Fruit fly (Drosophila melanogaster) whole organism, embryonic: ENCODE measurements around the gene Fnta.

Experiments used
- Adf1 ChIP-seq: fragments of 200-800 bp; sonication (Bioruptor generic); IDR thresholded peaks from 2 replicates; pipeline ENCODE4 v1.3.6; 2022; ENCODE audit warnings: missing biosample characterization, missing genetic modification characterization
- CG10267 ChIP-seq: fragments of 200-800 bp; sonication (Bioruptor generic); optimal IDR thresholded peaks from 2 replicates; lab custom pipeline; 2018; ENCODE audit warnings: missing biosample characterization, mild to moderate bottlenecking, missing genetic modification characterization, moderate library complexity
- CG12071 ChIP-seq: fragments of 200-800 bp; sonication (Bioruptor generic); optimal IDR thresholded peaks from 3 replicates; lab custom pipeline; 2018; ENCODE audit warnings: missing biosample characterization, mild to moderate bottlenecking, missing genetic modification characterization
- CG12104 ChIP-seq: fragments of 200-800 bp; sonication (Bioruptor generic); optimal IDR thresholded peaks from 3 replicates; lab custom pipeline; 2016; ENCODE audit warnings: missing biosample characterization, missing genetic modification characterization
- CG12236 ChIP-seq: fragments of 200-800 bp; sonication (Bioruptor generic); optimal IDR thresholded peaks from 2 replicates; lab custom pipeline; 2016; ENCODE audit warnings: missing biosample characterization, missing genetic modification characterization
- CG12299 ChIP-seq: fragments of 200-800 bp; sonication (Bioruptor generic); optimal IDR thresholded peaks from 2 replicates; lab custom pipeline; 2018; ENCODE audit warnings: missing biosample characterization, mild to moderate bottlenecking, missing genetic modification characterization
- CG12391 ChIP-seq: fragments of 200-800 bp; sonication (Bioruptor generic); optimal IDR thresholded peaks from 3 replicates; lab custom pipeline; 2018; ENCODE audit warnings: missing biosample characterization, mild to moderate bottlenecking, missing genetic modification characterization, moderate library complexity
- CG14014 ChIP-seq: fragments of 200-800 bp; sonication (Bioruptor generic); IDR thresholded peaks from 2 replicates; pipeline ENCODE4 v1.3.6; 2022; ENCODE audit warnings: missing biosample characterization, missing genetic modification characterization
- CG15011 ChIP-seq: fragments of 200-800 bp; sonication (Bioruptor generic); optimal IDR thresholded peaks from 3 replicates; lab custom pipeline; 2018; ENCODE audit warnings: missing biosample characterization, mild to moderate bottlenecking, missing genetic modification characterization
- CG15269 ChIP-seq: fragments of 200-800 bp; sonication (Bioruptor generic); optimal IDR thresholded peaks from 2 replicates; lab custom pipeline; 2018; ENCODE audit warnings: missing biosample characterization, mild to moderate bottlenecking, missing genetic modification characterization, moderate library complexity
- CG16813 ChIP-seq: fragments of 200-800 bp; sonication (Bioruptor generic); IDR thresholded peaks from 3 replicates; pipeline ENCODE4 v1.3.6; 2022; ENCODE audit warnings: missing biosample characterization, missing genetic modification characterization; ENCODE audit not compliant: partially characterized antibody
- CG17612 ChIP-seq: fragments of 200-800 bp; sonication (Bioruptor generic); IDR thresholded peaks from 2 replicates; pipeline ENCODE4 v1.3.6; 2022; ENCODE audit warnings: missing biosample characterization, missing genetic modification characterization
- CG18262 ChIP-seq: fragments of 200-800 bp; optimal IDR thresholded peaks from 3 replicates; lab custom pipeline; 2019; ENCODE audit warnings: missing biosample characterization, mild to moderate bottlenecking, missing genetic modification characterization, moderate library complexity
- CG31224 ChIP-seq: fragments of 200-800 bp; sonication (Bioruptor generic); IDR thresholded peaks from 2 replicates; pipeline ENCODE4 v1.3.6; 2022; ENCODE audit warnings: missing biosample characterization, missing genetic modification characterization
- CG33213 ChIP-seq: fragments of 200-800 bp; sonication (Bioruptor generic); optimal IDR thresholded peaks from 3 replicates; lab custom pipeline; 2016; ENCODE audit warnings: missing biosample characterization, missing genetic modification characterization
- CG4282 ChIP-seq: fragments of 200-800 bp; sonication (Bioruptor generic); optimal IDR thresholded peaks from 2 replicates; lab custom pipeline; 2016; ENCODE audit warnings: missing biosample characterization, missing genetic modification characterization
- CG4328 ChIP-seq: fragments of 200-800 bp; sonication (Bioruptor generic); optimal IDR thresholded peaks from 3 replicates; lab custom pipeline; 2017; ENCODE audit warnings: missing biosample characterization, missing genetic modification reagents, missing genetic modification characterization
- CG5953 ChIP-seq: fragments of 200-800 bp; sonication (Bioruptor generic); IDR thresholded peaks from 2 replicates; pipeline ENCODE4 v1.3.6; 2022; ENCODE audit warnings: missing biosample characterization, missing genetic modification characterization
- CG6689 ChIP-seq: fragments of 200-800 bp; sonication (Bioruptor generic); IDR thresholded peaks from 2 replicates; pipeline ENCODE4 v1.3.6; 2022; ENCODE audit warnings: missing biosample characterization, missing genetic modification characterization
- CG7928 ChIP-seq: fragments of 200-800 bp; sonication (Bioruptor generic); optimal IDR thresholded peaks from 2 replicates; lab custom pipeline; 2017; ENCODE audit warnings: missing biosample characterization, mild to moderate bottlenecking, missing genetic modification characterization
- CG8281 ChIP-seq: fragments of 200-800 bp; sonication (Bioruptor generic); optimal IDR thresholded peaks from 2 replicates; lab custom pipeline; 2018; ENCODE audit warnings: missing biosample characterization, mild to moderate bottlenecking, missing genetic modification characterization, moderate library complexity
- CG8388 ChIP-seq: fragments of 200-800 bp; sonication (Bioruptor generic); optimal IDR thresholded peaks from 2 replicates; lab custom pipeline; 2019; ENCODE audit warnings: missing biosample characterization, mild to moderate bottlenecking, missing genetic modification characterization, moderate library complexity
- CG8765 ChIP-seq: fragments of 200-800 bp; sonication (Bioruptor generic); IDR thresholded peaks from 2 replicates; pipeline ENCODE4 v1.3.6; 2022; ENCODE audit warnings: missing biosample characterization, missing genetic modification characterization
- Camta ChIP-seq: fragments of 200-800 bp; sonication (Bioruptor generic); optimal IDR thresholded peaks from 2 replicates; lab custom pipeline; 2016; ENCODE audit warnings: missing biosample characterization, missing genetic modification characterization
- GATAe ChIP-seq: fragments of 200-800 bp; sonication (Bioruptor generic); conservative IDR thresholded peaks from 2 replicates; pipeline ENCODE4 v1.3.6; 2022; ENCODE audit warnings: missing biosample characterization, missing genetic modification characterization
- HLH3B ChIP-seq: fragments of 200-800 bp; sonication (Bioruptor generic); IDR thresholded peaks from 2 replicates; pipeline ENCODE4 v1.3.6; 2022; ENCODE audit warnings: missing biosample characterization, missing genetic modification characterization
- Jarid2 ChIP-seq: fragments of 200-800 bp; sonication (Bioruptor generic); optimal IDR thresholded peaks from 3 replicates; lab custom pipeline; 2017; ENCODE audit warnings: mild to moderate bottlenecking, missing biosample characterization, missing genetic modification reagents, missing genetic modification characterization
- Lim3 ChIP-seq: fragments of 200-800 bp; sonication (Bioruptor generic); IDR thresholded peaks from 2 replicates; pipeline ENCODE4 v1.3.6; 2022; ENCODE audit warnings: missing biosample characterization, missing genetic modification characterization
- MBD-R2 ChIP-seq: fragments of 200-800 bp; sonication (Bioruptor generic); IDR thresholded peaks from 2 replicates; pipeline ENCODE4 v1.3.6; 2022; ENCODE audit warnings: missing biosample characterization, missing genetic modification characterization
- Oaz ChIP-seq: fragments of 200-800 bp; sonication (Bioruptor generic); IDR thresholded peaks from 2 replicates; pipeline ENCODE4 v1.3.6; 2022; ENCODE audit warnings: missing biosample characterization, missing genetic modification characterization
- Rfx ChIP-seq: fragments of 200-800 bp; sonication (Bioruptor generic); IDR thresholded peaks from 2 replicates; pipeline ENCODE4 v1.3.6; 2022; ENCODE audit warnings: missing biosample characterization, missing genetic modification characterization
- Side ChIP-seq: fragments of 200-800 bp; sonication (Bioruptor generic); optimal IDR thresholded peaks from 2 replicates; lab custom pipeline; 2016; ENCODE audit warnings: missing biosample characterization, missing genetic modification characterization
- Six4 ChIP-seq: fragments of 200-800 bp; sonication (Bioruptor generic); optimal IDR thresholded peaks from 2 replicates; lab custom pipeline; 2016; ENCODE audit warnings: missing biosample characterization, missing genetic modification characterization
- Ssrp ChIP-seq: fragments of 200-800 bp; sonication (Bioruptor generic); optimal IDR thresholded peaks from 2 replicates; lab custom pipeline; 2018; ENCODE audit warnings: missing biosample characterization, mild to moderate bottlenecking, missing genetic modification characterization, moderate library complexity
- Tbp ChIP-seq: fragments of >200 bp; optimal IDR thresholded peaks from 2 replicates; lab custom pipeline; 2018; ENCODE audit warnings: missing biosample characterization, missing genetic modification characterization
- YL-1 ChIP-seq: fragments of 200-800 bp; sonication (Bioruptor generic); optimal IDR thresholded peaks from 3 replicates; lab custom pipeline; 2017; ENCODE audit warnings: missing biosample characterization, mild to moderate bottlenecking, missing genetic modification characterization
- btn ChIP-seq: fragments of 200-800 bp; sonication (Bioruptor generic); optimal IDR thresholded peaks from 2 replicates; lab custom pipeline; 2016; ENCODE audit warnings: missing biosample characterization, missing genetic modification characterization
- cas ChIP-seq: fragments of 200-800 bp; sonication (Bioruptor generic); IDR thresholded peaks from 2 replicates; pipeline ENCODE4 v1.3.6; 2022; ENCODE audit warnings: missing biosample characterization, missing genetic modification characterization
- caup ChIP-seq: fragments of 200-800 bp; sonication (Bioruptor generic); optimal IDR thresholded peaks from 3 replicates; lab custom pipeline; 2017; ENCODE audit warnings: missing biosample characterization, mild to moderate bottlenecking, missing genetic modification characterization, moderate library complexity; ENCODE audit not compliant: severe bottlenecking
- cwo ChIP-seq: fragments of 200-800 bp; sonication (Bioruptor generic); optimal IDR thresholded peaks from 3 replicates; lab custom pipeline; 2017; ENCODE audit warnings: missing biosample characterization, missing genetic modification characterization, mild to moderate bottlenecking, moderate library complexity, missing genetic modification reagents
- danr ChIP-seq: fragments of 200-800 bp; sonication (Bioruptor generic); IDR thresholded peaks from 2 replicates; pipeline ENCODE4 v1.3.6; 2022; ENCODE audit warnings: missing biosample characterization, missing genetic modification characterization
- fru ChIP-seq: fragments of >200 bp; optimal IDR thresholded peaks from 2 replicates; lab custom pipeline; 2017
- fu2 ChIP-seq: fragments of 200-800 bp; sonication (Bioruptor generic); optimal IDR thresholded peaks from 2 replicates; lab custom pipeline; 2016; ENCODE audit warnings: missing biosample characterization, missing genetic modification characterization
- gcm2 ChIP-seq: fragments of 200-800 bp; sonication (Bioruptor generic); optimal IDR thresholded peaks from 2 replicates; lab custom pipeline; 2016; ENCODE audit warnings: missing biosample characterization, missing genetic modification characterization
- gem ChIP-seq: fragments of 200-800 bp; sonication (Bioruptor generic); optimal IDR thresholded peaks from 2 replicates; lab custom pipeline; 2019; ENCODE audit warnings: missing biosample characterization, mild to moderate bottlenecking, missing genetic modification characterization, moderate library complexity
- grn ChIP-seq: fragments of 200-800 bp; sonication (Bioruptor generic); optimal IDR thresholded peaks from 3 replicates; lab custom pipeline; 2017; ENCODE audit warnings: missing biosample characterization, missing genetic modification characterization
- kay ChIP-seq: fragments of 200-800 bp; sonication (Bioruptor generic); optimal IDR thresholded peaks from 2 replicates; lab custom pipeline; 2016; ENCODE audit warnings: missing biosample characterization, missing genetic modification characterization
- pho ChIP-seq: fragments of 200-800 bp; sonication (Bioruptor generic); optimal IDR thresholded peaks from 2 replicates; lab custom pipeline; 2016; ENCODE audit warnings: missing biosample characterization, missing genetic modification characterization
- shn ChIP-seq: fragments of 200-800 bp; sonication (Bioruptor generic); optimal IDR thresholded peaks from 3 replicates; lab custom pipeline; 2016; ENCODE audit warnings: missing biosample characterization, missing genetic modification characterization
- vfl ChIP-seq: fragments of 200-800 bp; sonication (Bioruptor generic); optimal IDR thresholded peaks from 2 replicates; lab custom pipeline; 2016; ENCODE audit warnings: missing biosample characterization, missing genetic modification characterization
- wor ChIP-seq: fragments of 200-800 bp; sonication (Bioruptor generic); IDR thresholded peaks from 2 replicates; pipeline ENCODE4 v1.3.6; 2022; ENCODE audit warnings: missing biosample characterization, missing genetic modification characterization
- zf30C ChIP-seq: fragments of 200-800 bp; sonication (Bioruptor generic); optimal IDR thresholded peaks from 3 replicates; lab custom pipeline; 2018; ENCODE audit warnings: missing biosample characterization, mild to moderate bottlenecking, missing genetic modification characterization

Fnta gene

DNA sequence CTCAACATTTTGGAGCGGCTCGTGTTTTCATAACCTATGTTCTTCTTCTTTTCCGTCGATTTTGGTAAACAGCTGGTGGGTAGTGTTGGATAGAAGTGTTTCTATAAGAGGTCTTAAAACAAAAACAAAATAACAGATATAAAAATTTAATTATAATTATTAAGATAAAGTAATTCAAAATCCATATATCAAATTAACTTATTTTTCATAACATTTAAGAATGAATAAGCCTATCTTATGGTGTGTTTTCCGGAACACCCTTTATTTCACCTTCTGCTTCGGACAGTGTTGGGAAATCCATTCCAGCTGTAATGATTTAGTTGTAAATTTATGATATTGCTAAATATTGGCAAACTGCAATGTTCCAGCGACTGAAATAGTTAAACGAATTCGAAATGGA, 19.9 kb upstream of the Fnta start, which contains the start of the genes mRpS2 and Mon1:
Gene mRpS2, minus strand, starts transcription at position 64 of the 400 bp plus-strand sequence.
Gene Mon1, plus strand, starts transcription at position 286 of the 400 bp plus-strand sequence.
- no peak for TF ChIP-seq btn (GFP tag; lab: Kevin White, UChicago)
- TF ChIP-seq CG14014 (GFP tag; lab: Robert Waterston, UW) = peak; percentile 97
- peak; percentile 75 for TF ChIP-seq Camta (GFP tag; lab: Kevin White, UChicago)
- TF ChIP-seq vfl (GFP tag; lab: Kevin White, UChicago) = peak; percentile 79
- TF ChIP-seq caup (GFP tag; lab: Kevin White, UChicago) = peak; percentile 94
- no peak for TF ChIP-seq Tbp (GFP tag; lab: Kevin White, UChicago)
- peak; percentile 98 for TF ChIP-seq CG12391 (tag; lab: Kevin White, UChicago)
- peak; percentile 28 for TF ChIP-seq grn (GFP tag; lab: Kevin White, UChicago)
- TF ChIP-seq CG10267 = peak; percentile 99
- peak; percentile 65 for TF ChIP-seq Side (GFP tag; lab: Kevin White, UChicago)
- TF ChIP-seq Jarid2 = no peak
- TF ChIP-seq zf30C (GFP tag; lab: Kevin White, UChicago) = no peak
- no peak; the same call in 2 of the 3 replicates for TF ChIP-seq CG16813 (GFP tag; lab: Robert Waterston, UW)
- peak; percentile 81 for TF ChIP-seq CG8281 (tag; lab: Kevin White, UChicago)
- TF ChIP-seq CG15011 (GFP tag; lab: Kevin White, UChicago) = no peak
- TF ChIP-seq CG33213 (GFP tag; lab: Kevin White, UChicago) = peak; percentile 71
- peak; percentile 58 for TF ChIP-seq gcm2 (GFP tag; lab: Kevin White, UChicago)
- peak; percentile 95 for TF ChIP-seq HLH3B (GFP tag; lab: Robert Waterston, UW)
- TF ChIP-seq GATAe (GFP tag; lab: Robert Waterston, UW) = peak; percentile 91
- peak; percentile 99 for TF ChIP-seq MBD-R2
- TF ChIP-seq Rfx (GFP tag; lab: Robert Waterston, UW) = peak; percentile 97
- peak; percentile 80 for TF ChIP-seq CG4328 (GFP tag; lab: Kevin White, UChicago)
- peak; percentile 93 for TF ChIP-seq kay (GFP tag; lab: Kevin White, UChicago)
- peak; percentile 87 for TF ChIP-seq danr (GFP tag; lab: Robert Waterston, UW)
- no peak for TF ChIP-seq fru (lab: Kevin White, UChicago)
- peak; percentile 77 for TF ChIP-seq fu2 (GFP tag; lab: Kevin White, UChicago)
- peak; percentile 93 for TF ChIP-seq cas (GFP tag; lab: Robert Waterston, UW)
- TF ChIP-seq CG12299 (tag; lab: Kevin White, UChicago) = peak; percentile 91
- TF ChIP-seq pho = peak; percentile 71
- peak; percentile 78 for TF ChIP-seq Adf1 (GFP tag; lab: Robert Waterston, UW)
- TF ChIP-seq Ssrp (tag; lab: Kevin White, UChicago) = peak; percentile 92
- peak; percentile 99 for TF ChIP-seq gem (tag; lab: Kevin White, UChicago)
- peak; percentile 57 for TF ChIP-seq shn (GFP tag; lab: Kevin White, UChicago)
- no peak for TF ChIP-seq CG12236 (GFP tag; lab: Kevin White, UChicago)
- TF ChIP-seq CG31224 (GFP tag; lab: Robert Waterston, UW) = peak; percentile 95
- peak; percentile 96 for TF ChIP-seq CG15269 (tag; lab: Kevin White, UChicago)
- peak; percentile 95 for TF ChIP-seq CG5953 (GFP tag; lab: Robert Waterston, UW)
- TF ChIP-seq CG8765 (GFP tag; lab: Robert Waterston, UW) = peak; percentile 87
- peak; percentile 96 for TF ChIP-seq CG18262
- TF ChIP-seq CG8388 (GFP tag; lab: Kevin White, UChicago) = peak; percentile 92
- TF ChIP-seq CG17612 (GFP tag; lab: Robert Waterston, UW) = peak; percentile 95
- peak; percentile 89 for TF ChIP-seq wor (GFP tag; lab: Robert Waterston, UW)
- peak; percentile 81 for TF ChIP-seq CG12071 (GFP tag; lab: Kevin White, UChicago)
- peak; percentile 92 for TF ChIP-seq Six4 (GFP tag; lab: Kevin White, UChicago)
- peak; percentile 77 for TF ChIP-seq Lim3 (GFP tag; lab: Robert Waterston, UW)
- peak; percentile 68 for TF ChIP-seq CG7928 (GFP tag; lab: Kevin White, UChicago)
- TF ChIP-seq CG6689 (GFP tag; lab: Robert Waterston, UW) = peak; percentile 98
- peak; percentile 57 for TF ChIP-seq CG4282
- peak; percentile 90 for TF ChIP-seq YL-1 (GFP tag; lab: Kevin White, UChicago)
- peak; percentile 91 for TF ChIP-seq cwo (GFP tag; lab: Kevin White, UChicago)
- TF ChIP-seq Oaz (GFP tag; lab: Robert Waterston, UW) = peak; percentile 88
- TF ChIP-seq CG12104 (GFP tag; lab: Kevin White, UChicago) = peak; percentile 92
